In genomic region chr3R:19187717-19188149, dm6 we compare ENCODE assay signal across 3 fruit fly cellular contexts.
TF ChIP-seq lines count a peak whose summit lies in the region.

No protein-coding gene starts in this region.

TF ChIP-seq in whole organism, embryonic, 481 proteins besides CTCF, POLR2A, EP300 and RAD21 (continued from another document and continues in another):
- TF ChIP-seq grau (tag; optimal IDR thresholded peaks at IDR 0.05; lab: Kevin White, UChicago) (peak; percentile 48), gem (tag; optimal IDR thresholded peaks at IDR 0.05; lab: Kevin White, UChicago) (peak; percentile 54), Awh (GFP tag; IDR thresholded peaks at IDR 0.05; lab: Robert Waterston, UW) (no peak), CG10209 (GFP tag; optimal IDR thresholded peaks at IDR 0.05; lab: Kevin White, UChicago) (peak; percentile 6), CG10979 (tag; optimal IDR thresholded peaks at IDR 0.05; lab: Kevin White, UChicago) (no peak), Nf-YB (GFP tag; optimal IDR thresholded peaks at IDR 0.05; lab: Kevin White, UChicago) (no peak), Meics (GFP tag; optimal IDR thresholded peaks at IDR 0.05; lab: Kevin White, UChicago) (peak; percentile 21), CG14014 (GFP tag; IDR thresholded peaks at IDR 0.05; lab: Robert Waterston, UW) (no peak), row (GFP tag; IDR thresholded peaks at IDR 0.05; lab: Robert Waterston, UW) (peak; percentile 68), wdn (GFP tag; IDR thresholded peaks at IDR 0.05; lab: Robert Waterston, UW) (no peak), CG9215 (GFP tag; IDR thresholded peaks at IDR 0.05; lab: Robert Waterston, UW) (no peak), hkb (optimal IDR thresholded peaks at IDR 0.05; lab: Kevin White, UChicago) (no peak), hkb (GFP tag; IDR thresholded peaks at IDR 0.05; lab: Robert Waterston, UW) (peak; percentile 40; the same call in 1 of the 2 replicates), Med (GFP tag; lab: Kevin White, UChicago) (no peak), ind (GFP tag; optimal IDR thresholded peaks at IDR 0.05; lab: Kevin White, UChicago) (peak; percentile 42), Doc3 (GFP tag; IDR thresholded peaks at IDR 0.05; lab: Robert Waterston, UW; ENCODE audit: partially characterized antibody) (no peak), mam (GFP tag; optimal IDR thresholded peaks at IDR 0.05; lab: Kevin White, UChicago) (no peak), CG17612 (GFP tag; IDR thresholded peaks at IDR 0.05; lab: Robert Waterston, UW) (peak; percentile 98), CG11695 (GFP tag; IDR thresholded peaks at IDR 0.05; lab: Robert Waterston, UW) (0 out of 3 replicates have a peak, but pooled peaks have one; percentile 23), Ada2b (GFP tag; IDR thresholded peaks at IDR 0.05; lab: Robert Waterston, UW) (peak; percentile 25; the same call in 1 of the 2 replicates), Oaz (GFP tag; IDR thresholded peaks at IDR 0.05; lab: Robert Waterston, UW) (no peak), pros (GFP tag; optimal IDR thresholded peaks at IDR 0.05; lab: Kevin White, UChicago) (peak; percentile 12), tap (tag; optimal IDR thresholded peaks at IDR 0.05; lab: Kevin White, UChicago) (peak; percentile 38), CG17359 (tag; optimal IDR thresholded peaks at IDR 0.05; lab: Kevin White, UChicago) (peak; percentile 10), Nf-YC (tag; optimal IDR thresholded peaks at IDR 0.05; lab: Kevin White, UChicago) (peak; percentile 55), CG15269 (tag; optimal IDR thresholded peaks at IDR 0.05; lab: Kevin White, UChicago) (peak; percentile 60), Fer3 (tag; optimal IDR thresholded peaks at IDR 0.05; lab: Kevin White, UChicago) (peak; percentile 16), bsh (GFP tag; optimal IDR thresholded peaks at IDR 0.05; lab: Kevin White, UChicago) (peak in 1 of 2 experiments; percentile 83), CG11504 (tag; optimal IDR thresholded peaks at IDR 0.05; lab: Kevin White, UChicago) (peak; percentile 68), CG1832 (GFP tag; optimal IDR thresholded peaks at IDR 0.05; lab: Kevin White, UChicago) (no peak), CG17361 (GFP tag; IDR thresholded peaks at IDR 0.05; lab: Robert Waterston, UW) (0 out of 3 replicates have a peak, but pooled peaks have one; percentile 21), CG12391 (tag; optimal IDR thresholded peaks at IDR 0.05; lab: Kevin White, UChicago) (peak; percentile 19), CG2678 (tag; optimal IDR thresholded peaks at IDR 0.05; lab: Kevin White, UChicago) (peak; percentile 51), lilli (GFP tag; optimal IDR thresholded peaks at IDR 0.05; lab: Kevin White, UChicago) (peak; percentile 1), HLH3B (GFP tag; IDR thresholded peaks at IDR 0.05; lab: Robert Waterston, UW) (no peak), Sox102F (GFP tag; optimal IDR thresholded peaks at IDR 0.05; lab: Kevin White, UChicago) (peak; percentile 18), CG6689 (GFP tag; IDR thresholded peaks at IDR 0.05; lab: Robert Waterston, UW) (no peak), abd-A (tag; optimal IDR thresholded peaks at IDR 0.05; lab: Kevin White, UChicago) (peak; percentile 15), sens (GFP tag; lab: Kevin White, UChicago) (peak; percentile 62), CG30403 (GFP tag; optimal IDR thresholded peaks at IDR 0.05; lab: Kevin White, UChicago) (peak; percentile 24), HHEX (GFP tag; optimal IDR thresholded peaks at IDR 0.05; lab: Kevin White, UChicago) (no peak), CG18599 (GFP tag; optimal IDR thresholded peaks at IDR 0.05; lab: Kevin White, UChicago) (peak; percentile 4), CG14050 (GFP tag; IDR thresholded peaks at IDR 0.05; lab: Robert Waterston, UW) (no peak), unpg (GFP tag; optimal IDR thresholded peaks at IDR 0.05; lab: Kevin White, UChicago) (peak; percentile 27), CG17385 (GFP tag; optimal IDR thresholded peaks at IDR 0.05; lab: Kevin White, UChicago) (peak; percentile 13)

TF ChIP-seq in whole organism, prepupa, 60 proteins besides CTCF, POLR2A, EP300 and RAD21 (continued from another document):
- TF ChIP-seq CG1621 (tag; optimal IDR thresholded peaks at IDR 0.05; lab: Kevin White, UChicago) (peak; percentile 68), CG4318 (GFP tag; optimal IDR thresholded peaks at IDR 0.05; lab: Kevin White, UChicago) (peak; percentile 80), achi (GFP tag; optimal IDR thresholded peaks at IDR 0.05; lab: Kevin White, UChicago) (peak; percentile 79), CG3032 (tag; optimal IDR thresholded peaks at IDR 0.05; lab: Kevin White, UChicago) (peak; percentile 76), CG6808 (GFP tag; optimal IDR thresholded peaks at IDR 0.05; lab: Kevin White, UChicago) (peak; percentile 84), Ets21C (GFP tag; optimal IDR thresholded peaks at IDR 0.05; lab: Kevin White, UChicago) (peak; percentile 64), Eip93F (GFP tag; optimal IDR thresholded peaks at IDR 0.05; lab: Kevin White, UChicago) (no peak), CG11902 (GFP tag; optimal IDR thresholded peaks at IDR 0.05; lab: Kevin White, UChicago) (peak; percentile 59), CG8319 (GFP tag; optimal IDR thresholded peaks at IDR 0.05; lab: Kevin White, UChicago) (peak; percentile 63), fkh (GFP tag; optimal IDR thresholded peaks at IDR 0.05; lab: Kevin White, UChicago) (no peak), Hr39 (GFP tag; optimal IDR thresholded peaks at IDR 0.05; lab: Kevin White, UChicago) (peak; percentile 84), topi (GFP tag; optimal IDR thresholded peaks at IDR 0.05; lab: Kevin White, UChicago) (peak; percentile 81), CG9139 (GFP tag; optimal IDR thresholded peaks at IDR 0.05; lab: Kevin White, UChicago) (no peak), CG11762 (GFP tag; optimal IDR thresholded peaks at IDR 0.05; lab: Kevin White, UChicago; ENCODE audit: insufficient read depth) (peak; percentile 66), Hr4 (GFP tag; optimal IDR thresholded peaks at IDR 0.05; lab: Kevin White, UChicago) (peak; percentile 88), CG10669 (GFP tag; optimal IDR thresholded peaks at IDR 0.05; lab: Kevin White, UChicago) (peak; percentile 84), CG32006 (GFP tag; optimal IDR thresholded peaks at IDR 0.05; lab: Kevin White, UChicago) (peak; percentile 94), Lpt (GFP tag; optimal IDR thresholded peaks at IDR 0.05; lab: Kevin White, UChicago) (peak; percentile 85), vri (GFP tag; optimal IDR thresholded peaks at IDR 0.05; lab: Kevin White, UChicago) (peak; percentile 76), dac (GFP tag; optimal IDR thresholded peaks at IDR 0.05; lab: Kevin White, UChicago) (peak; percentile 58), esn (GFP tag; optimal IDR thresholded peaks at IDR 0.05; lab: Kevin White, UChicago) (peak; percentile 91), CG7368 (GFP tag; optimal IDR thresholded peaks at IDR 0.05; lab: Kevin White, UChicago) (peak; percentile 73), Eip78C (GFP tag; lab: Kevin White, UChicago) (peak; percentile 90), CG8632 (GFP tag; optimal IDR thresholded peaks at IDR 0.05; lab: Kevin White, UChicago) (peak; percentile 76), ss (GFP tag; optimal IDR thresholded peaks at IDR 0.05; lab: Kevin White, UChicago) (peak in 1 of 2 experiments; percentile 82), CG8119 (GFP tag; IDR thresholded peaks at IDR 0.05; lab: Robert Waterston, UW) (peak; percentile 87), Sox15 (GFP tag; optimal IDR thresholded peaks at IDR 0.05; lab: Kevin White, UChicago) (peak; percentile 74), dsx (GFP tag; optimal IDR thresholded peaks at IDR 0.05; lab: Kevin White, UChicago; ENCODE audit: poor library complexity, severe bottlenecking) (peak; percentile 49), Ets96B (tag; optimal IDR thresholded peaks at IDR 0.05; lab: Kevin White, UChicago) (peak; percentile 64), CG16779 (tag; optimal IDR thresholded peaks at IDR 0.05; lab: Kevin White, UChicago) (peak; percentile 55), CG6792 (GFP tag; optimal IDR thresholded peaks at IDR 0.05; lab: Kevin White, UChicago) (peak; percentile 82), acj6 (GFP tag; optimal IDR thresholded peaks at IDR 0.05; lab: Kevin White, UChicago) (peak; percentile 85), cyc (GFP tag; optimal IDR thresholded peaks at IDR 0.05; lab: Kevin White, UChicago) (peak; percentile 77), eg (GFP tag; IDR thresholded peaks at IDR 0.05; lab: Robert Waterston, UW) (peak; percentile 54; the same call in 1 of the 3 replicates), Sox102F (GFP tag; optimal IDR thresholded peaks at IDR 0.05; lab: Kevin White, UChicago) (peak; percentile 87), Met (GFP tag; optimal IDR thresholded peaks at IDR 0.05; lab: Kevin White, UChicago) (peak; percentile 89)

TF ChIP-seq in whole organism, wandering third instar larva, 38 proteins besides CTCF, POLR2A, EP300 and RAD21 (continued from another document):
- TF ChIP-seq dl (GFP tag; optimal IDR thresholded peaks at IDR 0.05; lab: Kevin White, UChicago; ENCODE audit: insufficient read depth in 1 of 2, partially characterized antibody in 2 of 2) (no peak), sage (GFP tag; optimal IDR thresholded peaks at IDR 0.05; lab: Kevin White, UChicago) (peak; percentile 16), foxo (GFP tag; optimal IDR thresholded peaks at IDR 0.05; lab: Kevin White, UChicago) (peak in 1 of 2 experiments; percentile 70), rgr (GFP tag; optimal IDR thresholded peaks at IDR 0.05; lab: Kevin White, UChicago) (peak; percentile 75)
